Worm (Caenorhabditis elegans): ENCODE results near the gene fipr-8.

DNA sequence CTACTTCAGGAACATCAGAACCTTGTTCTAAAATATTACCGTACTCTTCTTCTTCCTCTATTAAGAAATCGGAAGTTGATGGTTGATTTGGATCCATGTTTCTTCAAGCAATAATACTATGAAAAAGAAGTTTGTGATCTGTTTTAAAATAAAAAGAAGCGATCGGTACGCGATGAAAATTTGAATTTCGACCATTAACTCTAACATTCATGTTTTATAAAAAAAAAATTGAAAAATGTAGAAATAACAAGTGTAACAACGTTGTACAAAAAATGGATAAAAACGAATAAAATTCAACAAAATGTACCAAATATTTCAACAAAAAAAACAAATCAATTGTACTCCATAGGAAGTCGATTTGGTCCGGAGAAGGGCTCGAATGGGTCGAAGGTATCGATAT lies 29.5 kb downstream of the fipr-8 start, which contains the start of gene tftc-3:
- TF ChIP-seq ceh-36 (tag; optimal IDR thresholded peaks at IDR 0.05): no peak
- no peak for TF ChIP-seq ets-7 (tag; optimal IDR thresholded peaks at IDR 0.05)
- no peak for TF ChIP-seq aly-1 (tag; optimal IDR thresholded peaks at IDR 0.05)
- TF ChIP-seq tbx-37 (GFP tag; conservative IDR thresholded peaks at IDR 0.05): no peak
- TF ChIP-seq tra-4 (tag; optimal IDR thresholded peaks at IDR 0.05): no peak
- no peak for TF ChIP-seq ama-1 (optimal IDR thresholded peaks at IDR 0.05)
- TF ChIP-seq hnd-1 (tag; optimal IDR thresholded peaks at IDR 0.05): no peak
- TF ChIP-seq flt-1 (GFP tag; IDR thresholded peaks at IDR 0.05): no peak
